Fruit fly (Drosophila melanogaster): ENCODE results near the gene Usp5.

- TF ChIP-seq psq (optimal IDR thresholded peaks at IDR 0.05) (no peak), CG8478 (optimal IDR thresholded peaks at IDR 0.05) (no peak), usp (GFP tag; optimal IDR thresholded peaks at IDR 0.05) (no peak)
Observed at dm6 chr3L:3106908-3107821, 41.0 kb downstream of the Usp5 start, which contains the start of gene Cht7.
